Worm (Caenorhabditis elegans): ENCODE results near the gene R09A1.3.

- no peak for TF ChIP-seq fos-1 (tag; optimal IDR thresholded peaks at IDR 0.05)
- no peak for TF ChIP-seq jun-1 (tag; optimal IDR thresholded peaks at IDR 0.05)
- TF ChIP-seq fkh-10 (GFP tag; optimal IDR thresholded peaks at IDR 0.05), result no peak
- no peak for TF ChIP-seq nhr-12 (tag; optimal IDR thresholded peaks at IDR 0.05)
- TF ChIP-seq daf-12 (tag; optimal IDR thresholded peaks at IDR 0.05), result no peak
- TF ChIP-seq aly-2 (tag; optimal IDR thresholded peaks at IDR 0.05), result no peak
- TF ChIP-seq nhr-11 (tag; optimal IDR thresholded peaks at IDR 0.05), result no peak
- no peak for TF ChIP-seq elt-1 (tag; optimal IDR thresholded peaks at IDR 0.05)
- TF ChIP-seq ceh-16 (tag; optimal IDR thresholded peaks at IDR 0.05), result no peak
- no peak for TF ChIP-seq ztf-4 (tag; optimal IDR thresholded peaks at IDR 0.05)
- no peak for TF ChIP-seq nhr-23 (tag; optimal IDR thresholded peaks at IDR 0.05)
- TF ChIP-seq R02D3.7 (tag; optimal IDR thresholded peaks at IDR 0.05), result no peak
Observed at ce11 chrV:1074946-1075345, 48.1 kb upstream of the R09A1.3 start, which contains the start of gene K10C9.1.

Measured in whole organism, L3 larva.